Worm (Caenorhabditis elegans) whole organism, L2 larva: Measurements from ENCODE around the gene cat-1.

Source experiments
- ama-1 ChIP-seq: fragments of 150-350 bp; optimal IDR thresholded peaks from 2 replicates; lab custom pipeline; 2018; ENCODE audit warnings: inconsistent platforms
- egl-27 ChIP-seq: sonication (generic microtip); optimal IDR thresholded peaks from 3 replicates; lab custom pipeline; 2017; ENCODE audit warnings: missing biosample characterization, missing genetic modification reagents, missing genetic modification characterization
- mdl-1 ChIP-seq, 2 experiments: fragments of 150-350 bp in 1 of 2; sonication (generic microtip) in 1 of 2; optimal IDR thresholded peaks; 2 replicates each; lab custom pipeline; 2017; ENCODE audit warnings: missing biosample characterization in 2 of 2, missing genetic modification characterization in 2 of 2
- ztf-4 ChIP-seq: fragments of 150-350 bp; optimal IDR thresholded peaks from 2 replicates; lab custom pipeline; 2014; ENCODE audit warnings: missing biosample characterization, missing genetic modification characterization

- TF ChIP-seq egl-27: no peak
- no peak for TF ChIP-seq ztf-4 (tag; lab: Kevin White, UChicago)
- no peak for TF ChIP-seq mdl-1 (tag; optimal IDR thresholded peaks at IDR 0.05; lab: Kevin White, UChicago)
- TF ChIP-seq ama-1: no peak
Measured at ce11 chrX:5710637-5711036, at the start of gene cat-1.
